Fruit fly (Drosophila melanogaster): Measurements from ENCODE around the gene Sema1a.

Gene Sema1a

dm6 chr2L:8633671-8634391 is 91.9 kb downstream of the Sema1a start (continued):
- no peak for TF ChIP-seq CG16813 (GFP tag; IDR thresholded peaks at IDR 0.05; ENCODE audit: partially characterized antibody)
- TF ChIP-seq ERR (GFP tag; optimal IDR thresholded peaks at IDR 0.05), result no peak
- no peak for TF ChIP-seq HLH54F (GFP tag; optimal IDR thresholded peaks at IDR 0.05)
- TF ChIP-seq otp (GFP tag; IDR thresholded peaks at IDR 0.05), result no peak
- peak; percentile 14 for TF ChIP-seq CG7271 (tag; optimal IDR thresholded peaks at IDR 0.05)
- TF ChIP-seq gcm2 (GFP tag; optimal IDR thresholded peaks at IDR 0.05), result no peak
- no peak for TF ChIP-seq CG12236 (GFP tag; optimal IDR thresholded peaks at IDR 0.05)
- TF ChIP-seq Hr39 (optimal IDR thresholded peaks at IDR 0.05), result no peak
- TF ChIP-seq mam (GFP tag; optimal IDR thresholded peaks at IDR 0.05), result no peak
- TF ChIP-seq CG14860 (GFP tag; IDR thresholded peaks at IDR 0.05; ENCODE audit: partially characterized antibody), result no peak
- TF ChIP-seq CG5245 (GFP tag; optimal IDR thresholded peaks at IDR 0.05), result no peak
- no peak for TF ChIP-seq org-1 (GFP tag; optimal IDR thresholded peaks at IDR 0.05)
- no peak for TF ChIP-seq stc (GFP tag; IDR thresholded peaks at IDR 0.05)
- no peak for TF ChIP-seq CG9215 (GFP tag; IDR thresholded peaks at IDR 0.05)
- no peak for TF ChIP-seq hth (optimal IDR thresholded peaks at IDR 0.05)
- TF ChIP-seq Spps (tag; optimal IDR thresholded peaks at IDR 0.05), result no peak
- TF ChIP-seq CG12659 (GFP tag; optimal IDR thresholded peaks at IDR 0.05), result peak; percentile 18
- no peak for TF ChIP-seq CG10959 (GFP tag; IDR thresholded peaks at IDR 0.05)
- no peak for TF ChIP-seq ssp (GFP tag; IDR thresholded peaks at IDR 0.05)
- TF ChIP-seq Abd-B (GFP tag; optimal IDR thresholded peaks at IDR 0.05), result no peak
- TF ChIP-seq lilli (GFP tag; optimal IDR thresholded peaks at IDR 0.05), result peak; percentile 46
- no peak for TF ChIP-seq CG7372 (GFP tag; IDR thresholded peaks at IDR 0.05)
- TF ChIP-seq dati (GFP tag; IDR thresholded peaks at IDR 0.05), result no peak
- TF ChIP-seq nom (GFP tag; optimal IDR thresholded peaks at IDR 0.05), result no peak
- TF ChIP-seq Trl (optimal IDR thresholded peaks at IDR 0.05), result no peak
- no peak for TF ChIP-seq Trl (GFP tag; optimal IDR thresholded peaks at IDR 0.05)
- no peak for TF ChIP-seq bsh (GFP tag; optimal IDR thresholded peaks at IDR 0.05)
- TF ChIP-seq CG5953 (GFP tag; IDR thresholded peaks at IDR 0.05), result no peak
- peak; percentile 41 for TF ChIP-seq CG18599 (GFP tag; optimal IDR thresholded peaks at IDR 0.05)
- no peak for TF ChIP-seq da (GFP tag; optimal IDR thresholded peaks at IDR 0.05)
- TF ChIP-seq D (optimal IDR thresholded peaks at IDR 0.05), result no peak
- TF ChIP-seq D (GFP tag; optimal IDR thresholded peaks at IDR 0.05), result no peak
- TF ChIP-seq YL-1 (GFP tag; optimal IDR thresholded peaks at IDR 0.05), result no peak
- TF ChIP-seq sens-2 (GFP tag; IDR thresholded peaks at IDR 0.05), result no peak
- TF ChIP-seq CG3838 (GFP tag; optimal IDR thresholded peaks at IDR 0.05), result no peak
- TF ChIP-seq run (tag; optimal IDR thresholded peaks at IDR 0.05), result no peak
- TF ChIP-seq gcm (GFP tag; optimal IDR thresholded peaks at IDR 0.05), result no peak
- TF ChIP-seq gfzf (GFP tag; optimal IDR thresholded peaks at IDR 0.05), result no peak
- no peak for TF ChIP-seq CG8290 (GFP tag; optimal IDR thresholded peaks at IDR 0.05)
- TF ChIP-seq CG8290 (tag; optimal IDR thresholded peaks at IDR 0.05), result peak in 1 of 2 experiments; percentile 13
- no peak for TF ChIP-seq gce (GFP tag; IDR thresholded peaks at IDR 0.05)
- peak; percentile 46; the same call in 1 of the 2 replicates for TF ChIP-seq CG10366 (GFP tag; IDR thresholded peaks at IDR 0.05)
- no peak for TF ChIP-seq CG17568 (GFP tag; optimal IDR thresholded peaks at IDR 0.05)
- no peak for TF ChIP-seq Nf-YC (tag; optimal IDR thresholded peaks at IDR 0.05)
- TF ChIP-seq ab (GFP tag; optimal IDR thresholded peaks at IDR 0.05), result no peak
- no peak for TF ChIP-seq CG2889 (GFP tag; IDR thresholded peaks at IDR 0.05)
- TF ChIP-seq cad (GFP tag; optimal IDR thresholded peaks at IDR 0.05), result no peak
- no peak for TF ChIP-seq CG34376 (GFP tag; optimal IDR thresholded peaks at IDR 0.05)
- TF ChIP-seq ase (GFP tag; IDR thresholded peaks at IDR 0.05), result no peak
- TF ChIP-seq Ptx1 (GFP tag; IDR thresholded peaks at IDR 0.05), result peak; percentile 46
- no peak for TF ChIP-seq tna (GFP tag; IDR thresholded peaks at IDR 0.05; ENCODE audit: partially characterized antibody)
- no peak for TF ChIP-seq Kr (GFP tag; optimal IDR thresholded peaks at IDR 0.05)
- TF ChIP-seq CG10209 (GFP tag; optimal IDR thresholded peaks at IDR 0.05), result peak; percentile 29

Measured in whole organism, embryonic.